Fruit fly (Drosophila melanogaster) whole organism, larva: ENCODE data around the gene GILT2.

Experiments
- noc ChIP-seq: fragments of 200-800 bp; sonication (Bioruptor generic); optimal IDR thresholded peaks from 3 replicates; lab custom pipeline; 2019; ENCODE audit warnings: missing biosample characterization, mild to moderate bottlenecking, missing genetic modification characterization, moderate library complexity

Gene GILT2

dm6 chr3R:23700304-23700767, 21.6 kb downstream of the GILT2 start, which contains the start of the genes CG31468 and Gba1a:
Gene CG31468 (minus strand): TSS chr3R:23700354.
Gene Gba1a (plus strand): TSS chr3R:23700621.
- no peak for TF ChIP-seq noc

dm6 chr3R:23702461-23702860, 23.8 kb downstream of the GILT2 start, which contains the start of gene Qsox4:
Gene Qsox4 (plus strand): TSS chr3R:23702761.
- TF ChIP-seq noc = no peak

- no peak for TF ChIP-seq noc
Observed at dm6 chr3R:23704383-23705033, 25.8 kb downstream of the GILT2 start, which contains the start of gene Gba1b. Gene Gba1b (plus strand): TSS chr3R:23704804.

- no peak for TF ChIP-seq noc
Observed at dm6 chr3R:23709508-23710208, 31.0 kb downstream of the GILT2 start, which contains the start of gene CG10301. Gene CG10301 (plus strand): TSS chr3R:23710158.

dm6 chr3R:23711195-23711594, 32.5 kb downstream of the GILT2 start, which contains the start of gene CG10300:
Gene CG10300 (plus strand): TSS chr3R:23711527.
- TF ChIP-seq noc = no peak

dm6 chr3R:23713901-23714300, 35.2 kb downstream of the GILT2 start:
- TF ChIP-seq noc = no peak

- TF ChIP-seq noc = peak; percentile 42
Observed at dm6 chr3R:23714852-23715251, 36.2 kb downstream of the GILT2 start.

- no peak for TF ChIP-seq noc
Observed at dm6 chr3R:23718297-23718941, 39.7 kb downstream of the GILT2 start, which contains the start of gene nau. Gene nau (minus strand): TSS chr3R:23718357.

dm6 chr3R:23721525-23721924, 42.8 kb downstream of the GILT2 start, which contains the start of gene CG10232:
Gene CG10232 (minus strand): TSS chr3R:23721625.
- TF ChIP-seq noc = no peak

dm6 chr3R:23721936-23722335, 43.2 kb downstream of the GILT2 start:
- peak; percentile 44 for TF ChIP-seq noc

- TF ChIP-seq noc = peak; percentile 89
Observed at dm6 chr3R:23722680-23723372, 44.1 kb downstream of the GILT2 start, which contains the start of gene CG10365. Gene CG10365 (plus strand): TSS chr3R:23723331.

- TF ChIP-seq noc = no peak
Observed at dm6 chr3R:23723381-23724034, 44.8 kb downstream of the GILT2 start.

dm6 chr3R:23724843-23725506, 46.3 kb downstream of the GILT2 start:
- peak; percentile 90 for TF ChIP-seq noc

- TF ChIP-seq noc = peak; percentile 61
Observed at dm6 chr3R:23725711-23726349, 47.1 kb downstream of the GILT2 start.

dm6 chr3R:23726740-23727139, 48.0 kb downstream of the GILT2 start:
- peak; percentile 98 for TF ChIP-seq noc
